Fruit fly (Drosophila melanogaster) whole organism, embryonic: ENCODE data around the gene stwl.

Experiments used
- Antp ChIP-seq: fragments of 200-800 bp; sonication (Bioruptor generic); optimal IDR thresholded peaks from 3 replicates; lab custom pipeline; 2016; ENCODE audit warnings: missing biosample characterization, missing genetic modification characterization
- Atf6 ChIP-seq: fragments of 200-800 bp; sonication (Bioruptor generic); IDR thresholded peaks from 2 replicates; pipeline ENCODE4 v1.3.6; 2022; ENCODE audit warnings: missing biosample characterization, missing genetic modification characterization
- B-H2 ChIP-seq: fragments of 200-800 bp; sonication (Bioruptor generic); optimal IDR thresholded peaks from 2 replicates; lab custom pipeline; 2018; ENCODE audit warnings: missing biosample characterization, mild to moderate bottlenecking, missing genetic modification characterization
- CG11504 ChIP-seq: fragments of 200-800 bp; sonication (Bioruptor generic); optimal IDR thresholded peaks from 3 replicates; lab custom pipeline; 2019; ENCODE audit warnings: missing biosample characterization, mild to moderate bottlenecking, missing genetic modification characterization, moderate library complexity
- CG12071 ChIP-seq: fragments of 200-800 bp; sonication (Bioruptor generic); optimal IDR thresholded peaks from 3 replicates; lab custom pipeline; 2018; ENCODE audit warnings: missing biosample characterization, mild to moderate bottlenecking, missing genetic modification characterization
- CG12219 ChIP-seq: fragments of 200-800 bp; sonication (Bioruptor generic); optimal IDR thresholded peaks from 3 replicates; lab custom pipeline; 2018; ENCODE audit warnings: missing biosample characterization, mild to moderate bottlenecking, missing genetic modification characterization
- CG13287 ChIP-seq: fragments of 200-800 bp; sonication (Bioruptor generic); IDR thresholded peaks from 2 replicates; pipeline ENCODE4 v1.3.6; 2022; ENCODE audit warnings: missing biosample characterization, missing genetic modification characterization; ENCODE audit not compliant: partially characterized antibody
- CG13775 ChIP-seq: fragments of 200-800 bp; sonication (Bioruptor generic); optimal IDR thresholded peaks from 3 replicates; lab custom pipeline; 2017; ENCODE audit warnings: missing biosample characterization, mild to moderate bottlenecking, missing genetic modification characterization
- CG14667 ChIP-seq: fragments of 200-800 bp; sonication (Bioruptor generic); IDR thresholded peaks from 2 replicates; pipeline ENCODE4 v1.3.6; 2022; ENCODE audit warnings: missing biosample characterization, missing genetic modification characterization
- CG15073 ChIP-seq: fragments of 200-800 bp; sonication (Bioruptor generic); optimal IDR thresholded peaks from 2 replicates; lab custom pipeline; 2016; ENCODE audit warnings: missing biosample characterization, missing genetic modification characterization
- CG15269 ChIP-seq: fragments of 200-800 bp; sonication (Bioruptor generic); optimal IDR thresholded peaks from 2 replicates; lab custom pipeline; 2018; ENCODE audit warnings: missing biosample characterization, mild to moderate bottlenecking, missing genetic modification characterization, moderate library complexity
- CG1603 ChIP-seq: fragments of 200-800 bp; sonication (Bioruptor generic); optimal IDR thresholded peaks from 2 replicates; lab custom pipeline; 2019; ENCODE audit warnings: missing biosample characterization, mild to moderate bottlenecking, missing genetic modification characterization, moderate library complexity
- CG18011 ChIP-seq: fragments of 200-800 bp; sonication (Bioruptor generic); optimal IDR thresholded peaks from 2 replicates; lab custom pipeline; 2017; ENCODE audit warnings: missing biosample characterization, missing genetic modification characterization, mild to moderate bottlenecking, moderate library complexity, missing genotype
- CG18619 ChIP-seq: fragments of 200-800 bp; sonication (Bioruptor generic); optimal IDR thresholded peaks from 3 replicates; lab custom pipeline; 2017; ENCODE audit warnings: missing biosample characterization, mild to moderate bottlenecking, missing genetic modification characterization
- CG2129 ChIP-seq: fragments of 200-800 bp; sonication (Bioruptor generic); IDR thresholded peaks from 2 replicates; pipeline ENCODE4 v1.3.6; 2022; ENCODE audit warnings: missing biosample characterization, missing genetic modification characterization; ENCODE audit not compliant: partially characterized antibody
- CG2202 ChIP-seq: fragments of 200-800 bp; sonication (Bioruptor generic); optimal IDR thresholded peaks from 2 replicates; lab custom pipeline; 2018; ENCODE audit warnings: missing biosample characterization, mild to moderate bottlenecking, missing genetic modification characterization
- CG31365 ChIP-seq: fragments of 200-800 bp; sonication (Bioruptor generic); optimal IDR thresholded peaks from 2 replicates; lab custom pipeline; 2018; ENCODE audit warnings: missing biosample characterization, mild to moderate bottlenecking, missing genetic modification characterization
- CG32772 ChIP-seq: fragments of 200-800 bp; sonication (Bioruptor generic); IDR thresholded peaks from 2 replicates; pipeline ENCODE4 v1.3.6; 2022; ENCODE audit warnings: missing biosample characterization, missing genetic modification characterization
- CG34224 ChIP-seq: fragments of 200-800 bp; sonication (Bioruptor generic); IDR thresholded peaks from 3 replicates; pipeline ENCODE4 v1.3.6; 2022; ENCODE audit warnings: missing biosample characterization, missing genetic modification characterization; ENCODE audit not compliant: partially characterized antibody
- CG3847 ChIP-seq: fragments of 200-800 bp; sonication (Bioruptor generic); IDR thresholded peaks from 2 replicates; pipeline ENCODE4 v1.3.6; 2022; ENCODE audit warnings: missing biosample characterization, missing genetic modification characterization
- CG5180 ChIP-seq: fragments of 200-800 bp; sonication (Bioruptor generic); optimal IDR thresholded peaks from 3 replicates; lab custom pipeline; 2017; ENCODE audit warnings: missing biosample characterization, missing genetic modification characterization, mild to moderate bottlenecking, moderate library complexity, missing genetic modification reagents
- CG6813 ChIP-seq: fragments of 200-800 bp; sonication (Bioruptor generic); optimal IDR thresholded peaks from 2 replicates; lab custom pipeline; 2017; ENCODE audit warnings: missing biosample characterization, missing genetic modification characterization, mild to moderate bottlenecking, moderate library complexity, missing genetic modification reagents
- CG9727 ChIP-seq: fragments of 200-800 bp; sonication (Bioruptor generic); optimal IDR thresholded peaks from 3 replicates; lab custom pipeline; 2017; ENCODE audit warnings: missing biosample characterization, mild to moderate bottlenecking, missing genetic modification characterization
- CG9797 ChIP-seq: fragments of 200-800 bp; sonication (Bioruptor generic); optimal IDR thresholded peaks from 3 replicates; lab custom pipeline; 2018; ENCODE audit warnings: missing biosample characterization, mild to moderate bottlenecking, missing genetic modification characterization
- CG9876 ChIP-seq: fragments of 200-800 bp; sonication (Bioruptor generic); optimal IDR thresholded peaks from 2 replicates; lab custom pipeline; 2016; ENCODE audit warnings: missing biosample characterization, missing genetic modification characterization
- Dad ChIP-seq: fragments of 200-800 bp; sonication (Bioruptor generic); optimal IDR thresholded peaks from 3 replicates; lab custom pipeline; 2016; ENCODE audit warnings: missing biosample characterization, missing genetic modification characterization
- Dip2 ChIP-seq: fragments of 200-800 bp; sonication (Bioruptor generic); IDR thresholded peaks from 2 replicates; pipeline ENCODE4 v1.3.6; 2022; ENCODE audit warnings: missing biosample characterization, missing genetic modification characterization
- E2f1 ChIP-seq: fragments of 200-800 bp; sonication (Bioruptor generic); IDR thresholded peaks from 2 replicates; pipeline ENCODE4 v1.3.6; 2022; ENCODE audit warnings: missing biosample characterization, missing genetic modification characterization
- Ets97D ChIP-seq: fragments of 200-800 bp; sonication (Bioruptor generic); optimal IDR thresholded peaks from 3 replicates; lab custom pipeline; 2016; ENCODE audit warnings: missing biosample characterization, missing genetic modification characterization
- Hey ChIP-seq: fragments of 200-800 bp; sonication (Bioruptor generic); optimal IDR thresholded peaks from 3 replicates; lab custom pipeline; 2018; ENCODE audit warnings: missing biosample characterization, mild to moderate bottlenecking, missing genetic modification characterization
- Hr3 ChIP-seq: fragments of 200-800 bp; sonication (Bioruptor generic); optimal IDR thresholded peaks from 3 replicates; lab custom pipeline; 2016; ENCODE audit warnings: missing biosample characterization, missing genetic modification characterization
- Lhr ChIP-seq: fragments of 200-800 bp; sonication (Bioruptor generic); optimal IDR thresholded peaks from 3 replicates; lab custom pipeline; 2017; ENCODE audit warnings: mild to moderate bottlenecking, missing biosample characterization, missing genetic modification reagents, missing genetic modification characterization
- Mad ChIP-seq: fragments of 200-800 bp; sonication (Bioruptor generic); optimal IDR thresholded peaks from 2 replicates; lab custom pipeline; 2016; ENCODE audit warnings: missing biosample characterization, missing genetic modification characterization
- Mes4 ChIP-seq: fragments of 200-800 bp; sonication (Bioruptor generic); optimal IDR thresholded peaks from 2 replicates; lab custom pipeline; 2016; ENCODE audit warnings: missing biosample characterization, missing genetic modification characterization
- Optix ChIP-seq: fragments of 200-800 bp; sonication (Bioruptor generic); IDR thresholded peaks from 3 replicates; pipeline ENCODE4 v1.3.6; 2022; ENCODE audit warnings: missing biosample characterization, missing genetic modification characterization
- ara ChIP-seq: fragments of 200-800 bp; sonication (Bioruptor generic); IDR thresholded peaks from 2 replicates; pipeline ENCODE4 v1.3.6; 2022; ENCODE audit warnings: missing biosample characterization, missing genetic modification characterization
- bigmax ChIP-seq: fragments of 200-800 bp; sonication (Bioruptor generic); optimal IDR thresholded peaks from 2 replicates; lab custom pipeline; 2018; ENCODE audit warnings: missing biosample characterization, mild to moderate bottlenecking, missing genetic modification characterization
- cad ChIP-seq: fragments of >200 bp; optimal IDR thresholded peaks from 2 replicates; lab custom pipeline; 2017; ENCODE audit warnings: missing biosample characterization, missing genetic modification characterization
- ems ChIP-seq: fragments of 200-800 bp; sonication (Bioruptor generic); optimal IDR thresholded peaks from 3 replicates; lab custom pipeline; 2016; ENCODE audit warnings: missing biosample characterization, missing genetic modification characterization
- esg ChIP-seq: fragments of 200-800 bp; sonication (Bioruptor generic); conservative IDR thresholded peaks from 2 replicates; pipeline ENCODE4 v1.3.6; 2022; ENCODE audit warnings: missing biosample characterization, missing genetic modification characterization
- eve ChIP-seq, 2 experiments: fragments of >200 bp; optimal IDR thresholded peaks; 2 replicates each; lab custom pipeline; 2017; ENCODE audit warnings: missing biosample characterization in 2 of 2, missing genetic modification characterization in 2 of 2
- exex ChIP-seq: fragments of 200-800 bp; sonication (Bioruptor generic); optimal IDR thresholded peaks from 4 replicates; lab custom pipeline; 2018; ENCODE audit warnings: missing biosample characterization, mild to moderate bottlenecking, missing genetic modification characterization, moderate library complexity
- fd102C ChIP-seq: fragments of 200-800 bp; sonication (Bioruptor generic); optimal IDR thresholded peaks from 2 replicates; lab custom pipeline; 2018; ENCODE audit warnings: missing biosample characterization, mild to moderate bottlenecking, missing genetic modification characterization, moderate library complexity
- gro ChIP-seq: fragments of 200-800 bp; sonication (Bioruptor generic); optimal IDR thresholded peaks from 2 replicates; lab custom pipeline; 2016; ENCODE audit warnings: missing biosample characterization, missing genetic modification characterization
- jumu ChIP-seq: fragments of 200-800 bp; sonication (Bioruptor generic); optimal IDR thresholded peaks from 3 replicates; lab custom pipeline; 2016; ENCODE audit warnings: missing biosample characterization, missing genetic modification characterization
- mam ChIP-seq: fragments of 200-800 bp; sonication (Bioruptor generic); optimal IDR thresholded peaks from 3 replicates; lab custom pipeline; 2016; ENCODE audit warnings: missing biosample characterization, missing genetic modification characterization
- nom ChIP-seq: fragments of 200-800 bp; sonication (Bioruptor generic); optimal IDR thresholded peaks from 2 replicates; lab custom pipeline; 2017; ENCODE audit warnings: missing biosample characterization, missing genetic modification characterization, mild to moderate bottlenecking, moderate library complexity, missing genetic modification reagents
- row ChIP-seq: fragments of 200-800 bp; sonication (Bioruptor generic); IDR thresholded peaks from 3 replicates; pipeline ENCODE4 v1.3.6; 2022; ENCODE audit warnings: missing biosample characterization, missing genetic modification characterization
- run ChIP-seq: fragments of 200-800 bp; sonication (Bioruptor generic); optimal IDR thresholded peaks from 3 replicates; lab custom pipeline; 2018; ENCODE audit warnings: missing biosample characterization, mild to moderate bottlenecking, missing genetic modification characterization
- so ChIP-seq: fragments of 200-800 bp; sonication (Bioruptor generic); IDR thresholded peaks from 3 replicates; pipeline ENCODE4 v1.3.6; 2022; ENCODE audit warnings: missing biosample characterization, missing genetic modification characterization
- unpg ChIP-seq: fragments of 200-800 bp; sonication (Bioruptor generic); optimal IDR thresholded peaks from 3 replicates; lab custom pipeline; 2018; ENCODE audit warnings: missing biosample characterization, mild to moderate bottlenecking, missing genetic modification characterization, moderate library complexity
- wek ChIP-seq: fragments of 200-800 bp; sonication (Bioruptor generic); optimal IDR thresholded peaks from 3 replicates; lab custom pipeline; 2018; ENCODE audit warnings: missing biosample characterization, mild to moderate bottlenecking, missing genetic modification characterization, moderate library complexity

stwl gene

dm6 chr3L:14353161-14353560 lies 56.6 kb downstream of the stwl start (continued):
- TF ChIP-seq CG11504 (peak; percentile 58), wek (GFP tag; lab: Kevin White, UChicago) (no peak), Antp (GFP tag; lab: Kevin White, UChicago) (no peak), fd102C (GFP tag; lab: Kevin White, UChicago) (no peak), CG32772 (GFP tag; lab: Robert Waterston, UW) (no peak), run (tag; lab: Kevin White, UChicago) (no peak), exex (tag; lab: Kevin White, UChicago) (no peak), ems (GFP tag; lab: Kevin White, UChicago) (no peak), bigmax (no peak), CG15073 (GFP tag; lab: Kevin White, UChicago) (no peak), CG18619 (GFP tag; lab: Kevin White, UChicago) (no peak), ara (GFP tag; lab: Robert Waterston, UW) (0 out of 2 replicates have a peak, but pooled peaks have one; percentile 22), CG9797 (no peak), CG9727 (peak; percentile 2), Mes4 (GFP tag; lab: Kevin White, UChicago) (no peak), CG5180 (GFP tag; lab: Kevin White, UChicago) (no peak), eve (GFP tag; optimal IDR thresholded peaks at IDR 0.05; lab: Kevin White, UChicago) (no peak), Ets97D (no peak), Hey (tag; lab: Kevin White, UChicago) (no peak), Hr3 (GFP tag; lab: Kevin White, UChicago) (no peak), unpg (peak; percentile 21), Atf6 (GFP tag; lab: Robert Waterston, UW) (no peak), mam (no peak), CG18011 (GFP tag; lab: Kevin White, UChicago) (no peak), CG13287 (GFP tag; lab: Robert Waterston, UW) (no peak), esg (GFP tag; lab: Robert Waterston, UW) (no peak), CG13775 (GFP tag; lab: Kevin White, UChicago) (no peak), Lhr (GFP tag; lab: Kevin White, UChicago) (no peak), CG14667 (no peak), nom (GFP tag; lab: Kevin White, UChicago) (no peak), CG6813 (GFP tag; lab: Kevin White, UChicago) (no peak), CG12219 (GFP tag; lab: Kevin White, UChicago) (no peak), CG31365 (no peak), jumu (GFP tag; lab: Kevin White, UChicago) (no peak), CG3847 (GFP tag; lab: Robert Waterston, UW) (no peak), CG2202 (tag; lab: Kevin White, UChicago) (no peak), Dad (GFP tag; lab: Kevin White, UChicago) (no peak), CG2129 (GFP tag; lab: Robert Waterston, UW) (no peak), Dip2 (GFP tag; lab: Robert Waterston, UW) (no peak), Optix (GFP tag; lab: Robert Waterston, UW) (no peak), CG1603 (tag; lab: Kevin White, UChicago) (no peak), B-H2 (GFP tag; lab: Kevin White, UChicago) (no peak), CG12071 (GFP tag; lab: Kevin White, UChicago) (no peak), so (0 out of 3 replicates have a peak, but pooled peaks have one; percentile 26), gro (GFP tag; lab: Kevin White, UChicago) (no peak), CG34224 (GFP tag; lab: Robert Waterston, UW) (no peak), cad (no peak), CG15269 (tag; lab: Kevin White, UChicago) (no peak), Mad (GFP tag; lab: Kevin White, UChicago) (no peak), E2f1 (GFP tag; lab: Robert Waterston, UW) (no peak), row (GFP tag; lab: Robert Waterston, UW) (peak; percentile 47; the same call in 2 of the 3 replicates), CG9876 (no peak)
